Worm (Caenorhabditis elegans) whole organism, young adult: Measurements from ENCODE around the gene Y69E1A.8.

Experiments
- B0261.1 ChIP-seq: sonication (generic microtip); optimal IDR thresholded peaks from 2 replicates; lab custom pipeline; 2016; ENCODE audit warnings: mild to moderate bottlenecking, missing genetic modification characterization, moderate library complexity, missing compliant biosample characterization
- F23B12.7 ChIP-seq: sonication (generic microtip); optimal IDR thresholded peaks from 2 replicates; lab custom pipeline; 2017; ENCODE audit warnings: missing genetic modification characterization, mild to moderate bottlenecking, missing compliant biosample characterization, antibody characterized with exemption, moderate library complexity; ENCODE audit not compliant: insufficient read depth
- K12H6.12 ChIP-seq: fragments of 200-800 bp; sonication (Bioruptor generic); optimal IDR thresholded peaks from 2 replicates; lab custom pipeline; 2018; ENCODE audit warnings: mild to moderate bottlenecking, missing genetic modification characterization, missing compliant biosample characterization
- ZK185.1 ChIP-seq: sonication (generic microtip); optimal IDR thresholded peaks from 2 replicates; lab custom pipeline; 2016; ENCODE audit warnings: mild to moderate bottlenecking, missing genetic modification characterization, missing compliant biosample characterization; ENCODE audit not compliant: poor library complexity, severe bottlenecking
- ama-1 ChIP-seq, 3 experiments: fragments of 150-350 bp in 1 of 3; sonication (generic microtip) in 2 of 3; optimal IDR thresholded peaks; 2 replicates each; lab custom pipeline; 2014 to 2018; ENCODE audit warnings: missing biosample characterization in 2 of 3, missing genetic modification characterization in 2 of 3, missing genetic modification reagents in 2 of 3
- ceh-91 ChIP-seq: fragments of 200-800 bp; sonication (Bioruptor generic); IDR thresholded peaks from 2 replicates; pipeline ENCODE4 v1.3.6; 2022; ENCODE audit warnings: missing genetic modification reagents, missing genetic modification characterization, missing compliant biosample characterization
- him-1 ChIP-seq: sonication (generic microtip); optimal IDR thresholded peaks from 2 replicates; lab custom pipeline; 2016; ENCODE audit warnings: missing genotype, missing genetic modification reagents, missing genetic modification characterization, missing compliant biosample characterization
- somi-1 ChIP-seq: fragments of 200-800 bp; sonication (Bioruptor generic); optimal IDR thresholded peaks from 2 replicates; lab custom pipeline; 2018; ENCODE audit warnings: mild to moderate bottlenecking, missing genetic modification characterization, missing compliant biosample characterization
- unc-62 ChIP-seq: fragments of 150-350 bp; optimal IDR thresholded peaks from 2 replicates; lab custom pipeline; 2014; ENCODE audit warnings: missing biosample characterization, missing genetic modification reagents, missing genetic modification characterization
- zfh-2 ChIP-seq: fragments of 200-800 bp; sonication (Bioruptor generic); conservative IDR thresholded peaks from 2 replicates; pipeline ENCODE4 v1.3.6; 2022; ENCODE audit warnings: missing genetic modification reagents, missing genetic modification characterization, missing compliant biosample characterization

- TF ChIP-seq ama-1 (optimal IDR thresholded peaks at IDR 0.05; lab: Kevin White, UChicago): no peak
- TF ChIP-seq ama-1 (GFP tag; optimal IDR thresholded peaks at IDR 0.05; lab: Kevin White, UChicago): no peak
- no peak for TF ChIP-seq somi-1
- no peak for TF ChIP-seq him-1 (tag; lab: Kevin White, UChicago)
- TF ChIP-seq B0261.1 (tag; lab: Kevin White, UChicago): no peak
- no peak for TF ChIP-seq zfh-2 (GFP tag; lab: Robert Waterston, UW)
- no peak for TF ChIP-seq unc-62
- no peak for TF ChIP-seq ceh-91
- TF ChIP-seq ZK185.1 (tag; lab: Kevin White, UChicago): no peak
- TF ChIP-seq F23B12.7 (tag; lab: Kevin White, UChicago): no peak
- no peak for TF ChIP-seq K12H6.12 (tag; lab: Kevin White, UChicago)
Measured at ce11 chrIV:10980628-10981027, 14.2 kb downstream of the Y69E1A.8 start.
